Fruit fly (Drosophila melanogaster): ENCODE results near the gene CG15155.

CG15155 gene

dm6 chr2L:18149903-18150302, 4.7 kb upstream of the CG15155 start:
- TF ChIP-seq CG15710 (tag; optimal IDR thresholded peaks at IDR 0.05) (no peak), Snoo (tag; optimal IDR thresholded peaks at IDR 0.05) (no peak)

- TF ChIP-seq CG4496 (GFP tag; IDR thresholded peaks at IDR 0.05) = peak; percentile 74
- peak; percentile 92 for TF ChIP-seq CG13204 (GFP tag; optimal IDR thresholded peaks at IDR 0.05)
- peak; percentile 57; the same call in 1 of the 2 replicates for TF ChIP-seq CG32121 (GFP tag; IDR thresholded peaks at IDR 0.05)
- peak; percentile 30; the same call in 1 of the 2 replicates for TF ChIP-seq rn (GFP tag; IDR thresholded peaks at IDR 0.05)
- no peak for TF ChIP-seq Snoo (tag; optimal IDR thresholded peaks at IDR 0.05)
- TF ChIP-seq gl (tag; optimal IDR thresholded peaks at IDR 0.05) = peak; percentile 92
- TF ChIP-seq CG8159 (tag; optimal IDR thresholded peaks at IDR 0.05) = no peak
- peak; percentile 81 for TF ChIP-seq fd96Ca (GFP tag; IDR thresholded peaks at IDR 0.05)
- TF ChIP-seq CG34367 (tag; optimal IDR thresholded peaks at IDR 0.05) = peak; percentile 23
- TF ChIP-seq CG15710 (tag; optimal IDR thresholded peaks at IDR 0.05) = peak; percentile 18
- TF ChIP-seq D1 (tag; optimal IDR thresholded peaks at IDR 0.05) = no peak
- TF ChIP-seq Pif1A (GFP tag; optimal IDR thresholded peaks at IDR 0.05) = peak; percentile 54
- TF ChIP-seq CG14655 (GFP tag; optimal IDR thresholded peaks at IDR 0.05) = peak; percentile 41
- no peak for TF ChIP-seq CG17806 (tag; optimal IDR thresholded peaks at IDR 0.05)
- TF ChIP-seq Pif1B (GFP tag; optimal IDR thresholded peaks at IDR 0.05) = no peak
- TF ChIP-seq CG10348 (GFP tag; IDR thresholded peaks at IDR 0.05) = 0 out of 2 replicates have a peak, but pooled peaks have one; percentile 22
- peak; percentile 49 for TF ChIP-seq CG8301 (tag; optimal IDR thresholded peaks at IDR 0.05)
- peak; percentile 20; the same call in 1 of the 2 replicates for TF ChIP-seq Ets98B (GFP tag; IDR thresholded peaks at IDR 0.05)
- TF ChIP-seq EcR (GFP tag; optimal IDR thresholded peaks at IDR 0.05) = peak; percentile 74
- TF ChIP-seq CG12605 (GFP tag; IDR thresholded peaks at IDR 0.05) = 0 out of 2 replicates have a peak, but pooled peaks have one; percentile 10
- no peak for TF ChIP-seq CG9948 (tag; optimal IDR thresholded peaks at IDR 0.05)
Measured at dm6 chr2L:18150393-18151133, 4.1 kb upstream of the CG15155 start.

- TF ChIP-seq CG10348 (GFP tag; IDR thresholded peaks at IDR 0.05) = 0 out of 2 replicates have a peak, but pooled peaks have one; percentile 47
- TF ChIP-seq CG8301 (tag; optimal IDR thresholded peaks at IDR 0.05) = peak; percentile 39
- 0 out of 2 replicates have a peak, but pooled peaks have one; percentile 22 for TF ChIP-seq CG32121 (GFP tag; IDR thresholded peaks at IDR 0.05)
- TF ChIP-seq Ets98B (GFP tag; IDR thresholded peaks at IDR 0.05) = peak; percentile 81
- TF ChIP-seq Pif1B (GFP tag; optimal IDR thresholded peaks at IDR 0.05) = no peak
- TF ChIP-seq D1 (tag; optimal IDR thresholded peaks at IDR 0.05) = no peak
- TF ChIP-seq CG8159 (tag; optimal IDR thresholded peaks at IDR 0.05) = peak; percentile 48
- no peak for TF ChIP-seq Pif1A (GFP tag; optimal IDR thresholded peaks at IDR 0.05)
- peak; percentile 88 for TF ChIP-seq CG13204 (GFP tag; optimal IDR thresholded peaks at IDR 0.05)
- peak; percentile 70 for TF ChIP-seq EcR (GFP tag; optimal IDR thresholded peaks at IDR 0.05)
- TF ChIP-seq CG4496 (GFP tag; IDR thresholded peaks at IDR 0.05) = peak; percentile 81
- peak; percentile 82 for TF ChIP-seq fd96Ca (GFP tag; IDR thresholded peaks at IDR 0.05)
- peak; percentile 47 for TF ChIP-seq CG14655 (GFP tag; optimal IDR thresholded peaks at IDR 0.05)
- TF ChIP-seq CG12605 (GFP tag; IDR thresholded peaks at IDR 0.05) = no peak; the same call in 1 of the 2 replicates
- TF ChIP-seq CG15710 (tag; optimal IDR thresholded peaks at IDR 0.05) = peak; percentile 46
- peak; percentile 46 for TF ChIP-seq CG9948 (tag; optimal IDR thresholded peaks at IDR 0.05)
- TF ChIP-seq Snoo (tag; optimal IDR thresholded peaks at IDR 0.05) = peak; percentile 41
- TF ChIP-seq CG17806 (tag; optimal IDR thresholded peaks at IDR 0.05) = no peak
- peak; percentile 50; the same call in 1 of the 2 replicates for TF ChIP-seq rn (GFP tag; IDR thresholded peaks at IDR 0.05)
- TF ChIP-seq CG34367 (tag; optimal IDR thresholded peaks at IDR 0.05) = peak; percentile 30
- peak; percentile 54 for TF ChIP-seq gl (tag; optimal IDR thresholded peaks at IDR 0.05)
Measured at dm6 chr2L:18151134-18151825, 3.4 kb upstream of the CG15155 start.

dm6 chr2L:18151826-18152138, 2.9 kb upstream of the CG15155 start:
- TF ChIP-seq D1 (tag; optimal IDR thresholded peaks at IDR 0.05) (no peak), Snoo (tag; optimal IDR thresholded peaks at IDR 0.05) (no peak), CG4496 (GFP tag; IDR thresholded peaks at IDR 0.05) (no peak), CG8159 (tag; optimal IDR thresholded peaks at IDR 0.05) (no peak), gl (tag; optimal IDR thresholded peaks at IDR 0.05) (no peak), CG32121 (GFP tag; IDR thresholded peaks at IDR 0.05) (no peak), CG34367 (tag; optimal IDR thresholded peaks at IDR 0.05) (no peak), CG13204 (GFP tag; optimal IDR thresholded peaks at IDR 0.05) (no peak), CG17806 (tag; optimal IDR thresholded peaks at IDR 0.05) (no peak), CG10348 (GFP tag; IDR thresholded peaks at IDR 0.05) (no peak)

- no peak for TF ChIP-seq Snoo (tag; optimal IDR thresholded peaks at IDR 0.05)
- TF ChIP-seq Pif1A (GFP tag; optimal IDR thresholded peaks at IDR 0.05) = no peak
- TF ChIP-seq Ets98B (GFP tag; IDR thresholded peaks at IDR 0.05) = peak; percentile 44
- TF ChIP-seq CG15710 (tag; optimal IDR thresholded peaks at IDR 0.05) = peak; percentile 1
- peak; percentile 30; the same call in 1 of the 2 replicates for TF ChIP-seq CG32121 (GFP tag; IDR thresholded peaks at IDR 0.05)
- TF ChIP-seq gl (tag; optimal IDR thresholded peaks at IDR 0.05) = no peak
- 0 out of 3 replicates have a peak, but pooled peaks have one; percentile 20 for TF ChIP-seq CG4496 (GFP tag; IDR thresholded peaks at IDR 0.05)
- TF ChIP-seq CG12605 (GFP tag; IDR thresholded peaks at IDR 0.05) = peak; percentile 36; the same call in 1 of the 2 replicates
Measured at dm6 chr2L:18152172-18152639, 2.4 kb upstream of the CG15155 start, which contains the start of gene Socs36E. Socs36E (minus strand) TSS chr2L:18152417.

Data from whole organism, pupa.